Worm (Caenorhabditis elegans) whole organism, L1 larva: ENCODE results near the gene srj-37.
A peak's percentile ranks its signal among the peaks of the same experiment; 100 is the strongest.

ENCODE experiments used
- C04F5.9 ChIP-seq: sonication (generic microtip); optimal IDR thresholded peaks from 2 replicates; lab custom pipeline; 2016; ENCODE audit warnings: missing genetic modification characterization, missing compliant biosample characterization
- C16A3.4 ChIP-seq: fragments of 150-350 bp; optimal IDR thresholded peaks from 2 replicates; lab custom pipeline; 2014; ENCODE audit warnings: missing biosample characterization, missing genetic modification characterization
- C34B4.2 ChIP-seq: sonication (generic microtip); optimal IDR thresholded peaks from 2 replicates; lab custom pipeline; 2017; ENCODE audit warnings: mild to moderate bottlenecking, missing genetic modification characterization, missing compliant biosample characterization
- Y116A8C.19 ChIP-seq: sonication (generic microtip); optimal IDR thresholded peaks from 2 replicates; lab custom pipeline; 2016; ENCODE audit warnings: missing compliant biosample characterization, missing genetic modification characterization, borderline replicate concordance
- aha-1 ChIP-seq: fragments of 150-350 bp; optimal IDR thresholded peaks from 2 replicates; lab custom pipeline; 2014; ENCODE audit warnings: missing biosample characterization, missing genetic modification characterization
- alr-1 ChIP-seq: fragments of 200-800 bp; sonication (Bioruptor generic); optimal IDR thresholded peaks from 2 replicates; lab custom pipeline; 2018; ENCODE audit warnings: borderline replicate concordance, mild to moderate bottlenecking, missing genetic modification characterization, missing compliant biosample characterization
- aly-2 ChIP-seq: fragments of 150-350 bp; optimal IDR thresholded peaks from 2 replicates; lab custom pipeline; 2014; ENCODE audit warnings: missing biosample characterization, missing genetic modification characterization
- ama-1 ChIP-seq: fragments of 150-350 bp; optimal IDR thresholded peaks from 2 replicates; lab custom pipeline; 2014
- blmp-1 ChIP-seq: fragments of 150-350 bp; optimal IDR thresholded peaks from 2 replicates; lab custom pipeline; 2014; ENCODE audit warnings: missing biosample characterization, missing genetic modification characterization
- ceh-63 ChIP-seq: fragments of 200-800 bp; sonication (Bioruptor generic); optimal IDR thresholded peaks from 2 replicates; lab custom pipeline; 2018; ENCODE audit warnings: mild to moderate bottlenecking, missing genetic modification characterization, missing compliant biosample characterization
- ceh-82 ChIP-seq, 3 experiments: fragments of 150-350 bp in 1 of 3; sonication (generic microtip) in 2 of 3; optimal IDR thresholded peaks; 2 replicates each; lab custom pipeline; 2014 to 2017; ENCODE audit warnings: missing biosample characterization in 3 of 3, missing genetic modification characterization in 3 of 3
- ceh-88 ChIP-seq: fragments of 200-800 bp; sonication (Bioruptor generic); IDR thresholded peaks from 2 replicates; pipeline ENCODE4 v1.3.6; 2022; ENCODE audit warnings: missing genetic modification characterization, missing compliant biosample characterization
- ces-1 ChIP-seq: fragments of 150-350 bp; optimal IDR thresholded peaks from 2 replicates; lab custom pipeline; 2014; ENCODE audit warnings: missing biosample characterization, missing genetic modification reagents, missing genetic modification characterization
- dpl-1 ChIP-seq, 3 experiments: fragments of 150-350 bp in 2 of 3; sonication (generic microtip) in 1 of 3; optimal IDR thresholded peaks; 2 replicates each; lab custom pipeline; 2014 to 2017; ENCODE audit warnings: missing biosample characterization in 3 of 3, missing genetic modification characterization in 3 of 3, missing genetic modification reagents in 3 of 3
- dsc-1 ChIP-seq: sonication (generic microtip); optimal IDR thresholded peaks from 2 replicates; lab custom pipeline; 2016; ENCODE audit warnings: mild to moderate bottlenecking, missing genetic modification characterization, missing compliant biosample characterization
- efl-1 ChIP-seq, 4 experiments: fragments of 150-350 bp; optimal IDR thresholded peaks in 3 of 4; peaks in 1 of 4; 1 replicate in 1 of 4; 2 replicates in 3 of 4; lab custom pipeline; 2014; ENCODE audit warnings: missing biosample characterization in 2 of 4, missing genetic modification characterization in 2 of 4, missing genetic modification reagents in 2 of 4
- efl-3 ChIP-seq: fragments of 200-800 bp; sonication (Bioruptor generic); optimal IDR thresholded peaks from 2 replicates; lab custom pipeline; 2018; ENCODE audit warnings: mild to moderate bottlenecking, missing genetic modification characterization, missing compliant biosample characterization
- elt-2 ChIP-seq: sonication (generic microtip); optimal IDR thresholded peaks from 2 replicates; lab custom pipeline; 2016; ENCODE audit warnings: missing genetic modification characterization, mild to moderate bottlenecking, inconsistent platforms, missing compliant biosample characterization, missing genetic modification reagents
- elt-3 ChIP-seq, 6 experiments: fragments of 150-350 bp in 1 of 6; sonication (generic microtip); optimal IDR thresholded peaks; 2 replicates each; lab custom pipeline; 2017 to 2018; ENCODE audit warnings: missing biosample characterization in 6 of 6, missing genetic modification characterization in 6 of 6, inconsistent platforms in 1 of 6
- ets-5 ChIP-seq: fragments of 200-800 bp; sonication (Bioruptor generic); IDR thresholded peaks from 2 replicates; pipeline ENCODE4 v1.3.6; 2022; ENCODE audit warnings: missing genetic modification characterization, missing compliant biosample characterization
- fkh-10 ChIP-seq: sonication (generic microtip); optimal IDR thresholded peaks from 2 replicates; lab custom pipeline; 2017; ENCODE audit warnings: missing biosample characterization, missing genetic modification reagents, missing genetic modification characterization
- fkh-8 ChIP-seq: sonication (generic microtip); optimal IDR thresholded peaks from 2 replicates; lab custom pipeline; 2016; ENCODE audit warnings: mild to moderate bottlenecking, missing genetic modification characterization, missing compliant biosample characterization
- grh-1 ChIP-seq: fragments of 200-800 bp; sonication (Bioruptor generic); IDR thresholded peaks from 2 replicates; pipeline ENCODE4 v1.3.6; 2022; ENCODE audit warnings: missing genetic modification reagents, missing genetic modification characterization, missing compliant biosample characterization
- hlh-4 ChIP-seq: sonication (generic microtip); optimal IDR thresholded peaks from 2 replicates; lab custom pipeline; 2016; ENCODE audit warnings: mild to moderate bottlenecking, missing genetic modification characterization, missing compliant biosample characterization
- hpl-2 ChIP-seq: fragments of 150-350 bp; optimal IDR thresholded peaks from 2 replicates; lab custom pipeline; 2014; ENCODE audit warnings: missing biosample characterization, missing genetic modification reagents, missing genetic modification characterization
- irx-1 ChIP-seq: sonication (generic microtip); optimal IDR thresholded peaks from 2 replicates; lab custom pipeline; 2016; ENCODE audit warnings: missing genetic modification characterization, missing compliant biosample characterization
- isw-1 ChIP-seq: fragments of 200-800 bp; sonication (Bioruptor generic); IDR thresholded peaks from 2 replicates; pipeline ENCODE4 v1.3.6; 2022; ENCODE audit warnings: missing genetic modification characterization, missing compliant biosample characterization
- jun-1 ChIP-seq: fragments of 150-350 bp; optimal IDR thresholded peaks from 2 replicates; lab custom pipeline; 2014; ENCODE audit warnings: missing biosample characterization, missing genetic modification reagents, missing genetic modification characterization
- lin-13 ChIP-seq: fragments of 150-350 bp; optimal IDR thresholded peaks from 2 replicates; lab custom pipeline; 2014; ENCODE audit warnings: missing biosample characterization, missing genetic modification reagents, missing genetic modification characterization
- lin-15B ChIP-seq: fragments of 150-350 bp; sonication (generic microtip); optimal IDR thresholded peaks from 3 replicates; lab custom pipeline; 2014; ENCODE audit warnings: missing biosample characterization, missing genetic modification characterization
- mab-9 ChIP-seq: fragments of 200-800 bp; sonication (Bioruptor generic); IDR thresholded peaks from 2 replicates; pipeline ENCODE4 v1.3.6; 2022; ENCODE audit warnings: missing genetic modification reagents, missing genetic modification characterization, missing compliant biosample characterization
- mdl-1 ChIP-seq, 2 experiments: fragments of 150-350 bp; optimal IDR thresholded peaks; 2 replicates each; lab custom pipeline; 2014 to 2017; ENCODE audit warnings: missing biosample characterization in 2 of 2, missing genetic modification characterization in 2 of 2, inconsistent platforms in 1 of 2
- mef-2 ChIP-seq: fragments of 150-350 bp; optimal IDR thresholded peaks from 2 replicates; lab custom pipeline; 2014; ENCODE audit warnings: missing biosample characterization, missing genetic modification characterization
- nhr-12 ChIP-seq: sonication (generic microtip); optimal IDR thresholded peaks from 2 replicates; lab custom pipeline; 2017; ENCODE audit warnings: missing biosample characterization, missing genetic modification characterization
- nhr-19 ChIP-seq: fragments of 200-800 bp; sonication (Bioruptor generic); conservative IDR thresholded peaks from 2 replicates; pipeline ENCODE4 v1.3.6; 2022; ENCODE audit warnings: missing genetic modification characterization, missing compliant biosample characterization
- nhr-20 ChIP-seq: sonication (generic microtip); optimal IDR thresholded peaks from 2 replicates; lab custom pipeline; 2016; ENCODE audit warnings: mild to moderate bottlenecking, missing genetic modification characterization, missing compliant biosample characterization
- nhr-237 ChIP-seq: fragments of 150-350 bp; optimal IDR thresholded peaks from 2 replicates; lab custom pipeline; 2014; ENCODE audit warnings: missing biosample characterization, missing genetic modification characterization
- nhr-84 ChIP-seq: sonication (generic microtip); optimal IDR thresholded peaks from 2 replicates; lab custom pipeline; 2017; ENCODE audit warnings: missing biosample characterization, missing genetic modification characterization
- nhr-85 ChIP-seq: sonication (generic microtip); peaks from one replicate; lab custom pipeline; 2016; ENCODE audit warnings: missing genetic modification characterization, inconsistent platforms, missing compliant biosample characterization
- nhr-90 ChIP-seq: sonication (generic microtip); optimal IDR thresholded peaks from 2 replicates; lab custom pipeline; 2016; ENCODE audit warnings: mild to moderate bottlenecking, missing genetic modification characterization, missing compliant biosample characterization; ENCODE audit not compliant: poor library complexity
- rnt-1 ChIP-seq: sonication (generic microtip); optimal IDR thresholded peaks from 2 replicates; lab custom pipeline; 2016; ENCODE audit warnings: mild to moderate bottlenecking, missing genetic modification characterization, moderate library complexity, missing compliant biosample characterization
- snpc-4 ChIP-seq: fragments of 150-350 bp; optimal IDR thresholded peaks from 2 replicates; lab custom pipeline; 2014; ENCODE audit warnings: missing biosample characterization, missing genetic modification characterization
- snu-23 ChIP-seq: sonication (generic microtip); optimal IDR thresholded peaks from 2 replicates; lab custom pipeline; 2016; ENCODE audit warnings: missing genetic modification characterization, missing compliant biosample characterization
- sox-4 ChIP-seq: sonication (generic microtip); optimal IDR thresholded peaks from 2 replicates; lab custom pipeline; 2016; ENCODE audit warnings: missing genetic modification characterization, missing compliant biosample characterization
- sup-37 ChIP-seq: fragments of 200-800 bp; sonication (Bioruptor generic); optimal IDR thresholded peaks from 2 replicates; lab custom pipeline; 2018; ENCODE audit warnings: mild to moderate bottlenecking, missing genetic modification characterization, missing compliant biosample characterization
- swsn-7 ChIP-seq: sonication (generic microtip); optimal IDR thresholded peaks from 2 replicates; lab custom pipeline; 2016; ENCODE audit warnings: missing genetic modification characterization, missing compliant biosample characterization
- tbx-2 ChIP-seq: sonication (generic microtip); optimal IDR thresholded peaks from 2 replicates; lab custom pipeline; 2016; ENCODE audit warnings: missing genetic modification characterization, missing compliant biosample characterization
- unc-130 ChIP-seq: fragments of 150-350 bp; optimal IDR thresholded peaks from 2 replicates; lab custom pipeline; 2017; ENCODE audit warnings: missing biosample characterization, missing genetic modification characterization, inconsistent platforms
- unc-86 ChIP-seq: sonication (generic microtip); optimal IDR thresholded peaks from 2 replicates; lab custom pipeline; 2016; ENCODE audit warnings: missing genetic modification characterization, missing compliant biosample characterization
- unc-98 ChIP-seq: fragments of 200-800 bp; sonication (Bioruptor generic); IDR thresholded peaks from 2 replicates; pipeline ENCODE4 v1.3.6; 2022; ENCODE audit warnings: missing genetic modification characterization, missing compliant biosample characterization
- zag-1 ChIP-seq: fragments of 150-350 bp; optimal IDR thresholded peaks from 2 replicates; lab custom pipeline; 2014; ENCODE audit warnings: missing biosample characterization, missing genetic modification characterization
- zip-4 ChIP-seq: fragments of 200-800 bp; sonication (Bioruptor generic); optimal IDR thresholded peaks from 2 replicates; lab custom pipeline; 2018; ENCODE audit warnings: mild to moderate bottlenecking, missing genetic modification characterization, moderate library complexity, missing compliant biosample characterization

srj-37 gene

DNA sequence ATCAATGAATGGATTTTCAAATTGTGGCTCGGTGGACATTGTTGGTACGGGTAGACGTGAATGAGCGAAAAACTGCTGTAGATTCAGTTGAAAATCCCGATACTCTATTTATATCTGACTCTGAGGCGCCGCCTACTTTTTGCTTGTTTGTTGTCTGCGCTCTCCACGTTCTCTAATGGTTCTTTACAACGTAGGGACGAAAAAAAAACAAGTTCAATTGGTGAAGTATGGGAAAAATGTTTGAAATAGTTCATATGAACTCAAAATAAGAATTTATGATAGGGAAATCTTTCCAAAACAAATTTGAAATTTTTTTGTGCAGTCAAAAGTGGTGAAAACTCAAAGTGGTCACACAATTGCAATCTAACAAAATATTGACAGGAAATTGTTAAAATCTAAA, 3.6 kb upstream of the srj-37 start, which contains the start of gene F48G7.10:
F48G7.10 (minus strand) TSS at position 101 of the 400 bp plus-strand sequence.
- TF ChIP-seq grh-1 = no peak
- TF ChIP-seq nhr-85 (tag; lab: Kevin White, UChicago) = peak; percentile 58

DNA sequence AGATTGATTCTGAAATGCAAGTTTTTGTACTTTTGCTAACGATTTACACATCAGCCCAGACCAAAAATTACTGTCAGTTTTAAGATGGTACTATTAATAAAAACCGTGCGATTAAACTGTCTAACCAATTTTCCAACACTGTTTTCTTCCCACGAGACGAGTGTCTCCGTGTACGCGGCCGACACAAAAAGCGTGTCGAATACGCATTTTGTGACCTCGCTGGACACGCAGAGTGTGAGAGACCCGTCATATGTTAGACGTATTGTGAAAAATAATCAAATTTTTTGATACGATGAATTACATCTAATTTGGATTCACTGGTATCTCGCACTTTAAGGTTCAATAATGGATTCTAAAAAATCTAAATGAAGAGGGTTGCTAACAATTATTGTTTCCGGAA, 2.8 kb upstream of the srj-37 start:
- no peak for TF ChIP-seq ets-5 (GFP tag; lab: Robert Waterston, UW)
- no peak for TF ChIP-seq efl-1 (optimal IDR thresholded peaks at IDR 0.05; lab: Kevin White, UChicago)
- TF ChIP-seq efl-1 (GFP tag; optimal IDR thresholded peaks at IDR 0.05 in 1 of 2; lab: Kevin White, UChicago) = no peak
- TF ChIP-seq unc-130 (tag; lab: Kevin White, UChicago) = peak; percentile 20
- TF ChIP-seq dsc-1 = no peak
- peak; percentile 27 for TF ChIP-seq C16A3.4 (tag; lab: Kevin White, UChicago)
- TF ChIP-seq fkh-10 (GFP tag; lab: Kevin White, UChicago) = no peak
- peak in 1 of 2 experiments; percentile 47 for TF ChIP-seq mdl-1 (tag; optimal IDR thresholded peaks at IDR 0.05; lab: Kevin White, UChicago)
- TF ChIP-seq nhr-20 (tag; lab: Kevin White, UChicago) = peak; percentile 33
- TF ChIP-seq nhr-237 (tag; lab: Kevin White, UChicago) = no peak
- peak; percentile 44 for TF ChIP-seq snu-23 (GFP tag; lab: Kevin White, UChicago)
- no peak for TF ChIP-seq aly-2 (tag; lab: Kevin White, UChicago)
- no peak for TF ChIP-seq rnt-1 (tag; lab: Kevin White, UChicago)
- TF ChIP-seq aha-1 (tag; lab: Kevin White, UChicago) = no peak
- no peak for TF ChIP-seq isw-1 (GFP tag; lab: Robert Waterston, UW)
- TF ChIP-seq unc-98 (GFP tag; lab: Robert Waterston, UW) = no peak
- TF ChIP-seq elt-3 (tag; optimal IDR thresholded peaks at IDR 0.05; lab: Kevin White, UChicago) = peak in 1 of 6 experiments; percentile 8
- TF ChIP-seq efl-3 (GFP tag; lab: Kevin White, UChicago) = no peak
- no peak for TF ChIP-seq ceh-63
- TF ChIP-seq jun-1 (tag; lab: Kevin White, UChicago) = no peak
- peak; percentile 35 for TF ChIP-seq blmp-1
- TF ChIP-seq nhr-19 (GFP tag; lab: Robert Waterston, UW) = no peak
- TF ChIP-seq elt-2 (tag; lab: Kevin White, UChicago) = peak; percentile 29
- peak; percentile 66 for TF ChIP-seq snpc-4 (tag; lab: Kevin White, UChicago)
- TF ChIP-seq nhr-84 (tag; lab: Kevin White, UChicago) = no peak
- TF ChIP-seq nhr-12 (tag; lab: Kevin White, UChicago) = no peak
- TF ChIP-seq ceh-88 = no peak
- TF ChIP-seq hlh-4 = no peak
- no peak for TF ChIP-seq sox-4 (tag; lab: Kevin White, UChicago)
- TF ChIP-seq swsn-7 (tag; lab: Kevin White, UChicago) = no peak
- TF ChIP-seq sup-37 = no peak
- no peak for TF ChIP-seq zag-1 (tag; lab: Kevin White, UChicago)
- TF ChIP-seq lin-15B (tag; lab: Kevin White, UChicago) = no peak
- no peak for TF ChIP-seq ceh-82 (tag; optimal IDR thresholded peaks at IDR 0.05; lab: Kevin White, UChicago)
- TF ChIP-seq fkh-8 = no peak
- no peak for TF ChIP-seq lin-13 (GFP tag; lab: Kevin White, UChicago)
- TF ChIP-seq irx-1 (tag; lab: Kevin White, UChicago) = no peak
- no peak for TF ChIP-seq hpl-2 (GFP tag; lab: Kevin White, UChicago)
- TF ChIP-seq dpl-1 (GFP tag; optimal IDR thresholded peaks at IDR 0.05; lab: Kevin White, UChicago) = no peak
- no peak for TF ChIP-seq ces-1
- TF ChIP-seq mab-9 (GFP tag; lab: Robert Waterston, UW) = no peak
- TF ChIP-seq nhr-90 (tag; lab: Kevin White, UChicago) = peak; percentile 0
- no peak for TF ChIP-seq Y116A8C.19 (tag; lab: Kevin White, UChicago)
- TF ChIP-seq ama-1 (lab: Kevin White, UChicago) = no peak
- no peak for TF ChIP-seq tbx-2 (tag; lab: Kevin White, UChicago)
- TF ChIP-seq unc-86 = no peak
- no peak for TF ChIP-seq zip-4
- TF ChIP-seq alr-1 (tag; lab: Kevin White, UChicago) = no peak
- TF ChIP-seq C04F5.9 = no peak
- no peak for TF ChIP-seq grh-1
- no peak for TF ChIP-seq mef-2
- no peak for TF ChIP-seq C34B4.2 (tag; lab: Kevin White, UChicago)
